Fruit fly (Drosophila melanogaster) whole organism, adult: ENCODE data around the gene Pvf2.

ENCODE experiments used
- CG11617 ChIP-seq: fragments of 200-800 bp; sonication (Bioruptor generic); optimal IDR thresholded peaks from 2 replicates; lab custom pipeline; 2017; ENCODE audit warnings: mild to moderate bottlenecking, missing biosample characterization, missing genetic modification reagents, missing genetic modification characterization
- CG12768 ChIP-seq: fragments of 200-800 bp; sonication (Bioruptor generic); optimal IDR thresholded peaks from 2 replicates; lab custom pipeline; 2017; ENCODE audit warnings: missing biosample characterization, missing genetic modification characterization, mild to moderate bottlenecking, moderate library complexity, missing genetic modification reagents
- CG14711 ChIP-seq: fragments of 200-800 bp; sonication (Bioruptor generic); optimal IDR thresholded peaks from 2 replicates; lab custom pipeline; 2018; ENCODE audit warnings: missing biosample characterization, mild to moderate bottlenecking, missing genetic modification characterization, moderate library complexity
- CG1620 ChIP-seq: fragments of 200-800 bp; sonication (Bioruptor generic); optimal IDR thresholded peaks from 2 replicates; lab custom pipeline; 2016; ENCODE audit warnings: missing biosample characterization, missing genetic modification characterization
- CG33017 ChIP-seq: fragments of 200-800 bp; sonication (Bioruptor generic); optimal IDR thresholded peaks from 2 replicates; lab custom pipeline; 2018; ENCODE audit warnings: missing biosample characterization, mild to moderate bottlenecking, missing genetic modification characterization, moderate library complexity
- CG5204 ChIP-seq: fragments of 200-800 bp; sonication (Bioruptor generic); optimal IDR thresholded peaks from 2 replicates; lab custom pipeline; 2016; ENCODE audit warnings: missing biosample characterization, missing genetic modification characterization
- CG7045 ChIP-seq: fragments of 200-800 bp; sonication (Bioruptor generic); optimal IDR thresholded peaks from 2 replicates; lab custom pipeline; 2017; ENCODE audit warnings: missing biosample characterization, mild to moderate bottlenecking, missing genetic modification characterization
- CG7101 ChIP-seq: fragments of 200-800 bp; sonication (Bioruptor generic); optimal IDR thresholded peaks from 2 replicates; lab custom pipeline; 2018; ENCODE audit warnings: missing biosample characterization, mild to moderate bottlenecking, missing genetic modification characterization, moderate library complexity
- Clk ChIP-seq: fragments of 200-800 bp; sonication (Bioruptor generic); optimal IDR thresholded peaks from 2 replicates; lab custom pipeline; 2017; ENCODE audit warnings: missing biosample characterization, missing genetic modification characterization
- Crg-1 ChIP-seq: fragments of 200-800 bp; sonication (Bioruptor generic); optimal IDR thresholded peaks from 2 replicates; lab custom pipeline; 2016; ENCODE audit warnings: missing biosample characterization, missing genetic modification characterization
- Hr96 ChIP-seq: fragments of 200-800 bp; sonication (Bioruptor generic); optimal IDR thresholded peaks from 2 replicates; lab custom pipeline; 2016; ENCODE audit warnings: missing biosample characterization, missing genetic modification characterization
- Mnt ChIP-seq: fragments of 200-800 bp; sonication (Bioruptor generic); optimal IDR thresholded peaks from 2 replicates; lab custom pipeline; 2016; ENCODE audit warnings: missing biosample characterization, mild to moderate bottlenecking, missing genetic modification characterization
- bab1 ChIP-seq: fragments of 200-800 bp; sonication (Bioruptor generic); optimal IDR thresholded peaks from 3 replicates; lab custom pipeline; 2019; ENCODE audit warnings: missing biosample characterization, mild to moderate bottlenecking, missing genetic modification characterization, moderate library complexity
- cic ChIP-seq: fragments of 200-800 bp; sonication (Bioruptor generic); optimal IDR thresholded peaks from 2 replicates; lab custom pipeline; 2017; ENCODE audit warnings: missing biosample characterization, mild to moderate bottlenecking, missing genetic modification characterization, moderate library complexity
- cnc ChIP-seq, 2 experiments: fragments of >200 bp; optimal IDR thresholded peaks; 2 replicates each; lab custom pipeline; 2017
- kay ChIP-seq: fragments of 200-800 bp; sonication (Bioruptor generic); peaks from one replicate; lab custom pipeline; 2016; ENCODE audit warnings: missing biosample characterization, missing genetic modification characterization, borderline replicate concordance
- ovo ChIP-seq: fragments of 200-800 bp; sonication (Bioruptor generic); optimal IDR thresholded peaks from 2 replicates; lab custom pipeline; 2016; ENCODE audit warnings: missing biosample characterization, missing genetic modification characterization
- pad ChIP-seq: fragments of 200-800 bp; sonication (Bioruptor generic); optimal IDR thresholded peaks from 3 replicates; lab custom pipeline; 2017; ENCODE audit warnings: missing biosample characterization, missing genetic modification characterization, mild to moderate bottlenecking, moderate library complexity, missing genetic modification reagents
- tj ChIP-seq: fragments of 200-800 bp; sonication (Bioruptor generic); optimal IDR thresholded peaks from 3 replicates; lab custom pipeline; 2017; ENCODE audit warnings: missing biosample characterization, mild to moderate bottlenecking, missing genetic modification characterization, moderate library complexity
- toe ChIP-seq: fragments of 200-800 bp; sonication (Bioruptor generic); optimal IDR thresholded peaks from 2 replicates; lab custom pipeline; 2016; ENCODE audit warnings: missing biosample characterization, missing genetic modification characterization

The Pvf2 gene

DNA sequence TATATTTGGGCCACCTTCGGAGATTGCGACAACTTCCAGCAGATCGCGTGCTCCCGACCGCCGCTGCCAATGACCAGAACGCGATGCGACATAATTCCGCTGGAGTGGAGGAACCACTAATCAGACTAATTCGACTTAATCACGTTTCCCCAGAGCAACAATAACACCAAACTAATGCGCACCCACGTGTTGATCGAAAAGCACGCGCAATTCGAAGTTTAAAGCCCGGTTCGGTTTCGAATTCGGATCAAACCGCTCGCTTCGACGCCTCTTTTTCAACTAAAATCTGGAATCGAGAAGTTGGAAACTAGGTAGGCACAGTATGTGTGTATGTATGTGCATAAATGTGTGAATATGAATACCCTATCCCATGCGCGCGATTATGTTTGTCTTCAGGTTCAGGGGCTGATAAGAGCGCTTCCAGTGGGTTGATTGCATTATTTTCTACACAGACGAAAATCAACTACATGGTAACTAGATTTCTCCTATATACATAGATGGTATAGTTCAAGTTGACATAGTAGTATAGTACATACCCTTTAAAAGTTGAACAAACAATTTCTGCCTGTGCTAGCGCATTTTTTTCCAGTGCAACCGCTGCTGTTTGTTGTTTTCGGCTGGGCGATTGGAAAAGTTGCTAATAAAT, 60.7 kb downstream of the Pvf2 start, which contains the start of gene Gart:
Gart (minus strand) TSS at position 285 of the 646 bp plus-strand sequence.
- peak; percentile 5 for TF ChIP-seq ovo
- TF ChIP-seq Hr96: peak; percentile 50
- no peak for TF ChIP-seq cnc (optimal IDR thresholded peaks at IDR 0.05; lab: Kevin White, UChicago)
- no peak for TF ChIP-seq kay (GFP tag; lab: Kevin White, UChicago)
- TF ChIP-seq tj (GFP tag; lab: Kevin White, UChicago): peak; percentile 41
- TF ChIP-seq pad (GFP tag; lab: Kevin White, UChicago): no peak
- peak; percentile 45 for TF ChIP-seq CG11617 (GFP tag; lab: Kevin White, UChicago)
- TF ChIP-seq cic (GFP tag; lab: Kevin White, UChicago): peak; percentile 72
- TF ChIP-seq CG14711 (tag; lab: Kevin White, UChicago): peak; percentile 46
- TF ChIP-seq CG33017 (tag; lab: Kevin White, UChicago): peak; percentile 68
- peak; percentile 87 for TF ChIP-seq Mnt (GFP tag; lab: Kevin White, UChicago)
- TF ChIP-seq toe (GFP tag; lab: Kevin White, UChicago): no peak
- no peak for TF ChIP-seq CG12768
- TF ChIP-seq CG1620 (GFP tag; lab: Kevin White, UChicago): no peak
- no peak for TF ChIP-seq CG5204
- TF ChIP-seq bab1 (GFP tag; lab: Kevin White, UChicago): peak; percentile 38
- TF ChIP-seq CG7045: peak; percentile 27
- TF ChIP-seq CG7101 (tag; lab: Kevin White, UChicago): peak; percentile 77
- TF ChIP-seq Clk: no peak
- TF ChIP-seq Crg-1: peak; percentile 58

DNA sequence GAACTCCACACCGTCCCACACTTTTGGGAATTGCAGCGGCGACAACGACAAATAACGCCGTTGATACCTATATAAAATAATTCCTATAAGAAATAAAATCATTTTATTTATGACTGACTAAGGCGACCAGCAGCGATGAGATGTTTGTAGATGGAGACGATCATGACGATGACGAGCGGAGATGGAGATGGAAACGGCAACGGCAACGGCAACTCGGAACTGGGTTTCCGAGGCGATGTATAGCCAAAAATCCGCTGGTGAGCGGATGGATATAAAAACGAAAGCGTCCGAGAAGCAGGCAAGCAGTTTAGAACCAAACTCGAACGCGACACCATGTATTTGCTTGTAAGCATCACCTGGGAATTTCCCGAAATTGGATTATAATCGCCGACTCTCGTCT, 63.1 kb downstream of the Pvf2 start, which contains the start of gene Pcp:
Pcp (plus strand) TSS at position 301 of the 400 bp plus-strand sequence.
- TF ChIP-seq CG33017 (tag; lab: Kevin White, UChicago) (no peak), CG5204 (no peak), Crg-1 (no peak), Hr96 (no peak), pad (GFP tag; lab: Kevin White, UChicago) (no peak), CG7101 (tag; lab: Kevin White, UChicago) (no peak), Clk (no peak), bab1 (GFP tag; lab: Kevin White, UChicago) (no peak), cic (GFP tag; lab: Kevin White, UChicago) (no peak), CG12768 (no peak), ovo (no peak), tj (GFP tag; lab: Kevin White, UChicago) (no peak), CG1620 (GFP tag; lab: Kevin White, UChicago) (no peak), toe (GFP tag; lab: Kevin White, UChicago) (no peak), CG7045 (no peak), Mnt (GFP tag; lab: Kevin White, UChicago) (no peak), cnc (optimal IDR thresholded peaks at IDR 0.05; lab: Kevin White, UChicago) (no peak), CG14711 (tag; lab: Kevin White, UChicago) (no peak), CG11617 (GFP tag; lab: Kevin White, UChicago) (no peak), kay (GFP tag; lab: Kevin White, UChicago) (no peak)
